Worm (Caenorhabditis elegans): ENCODE data around the gene ZC374.2.

DNA sequence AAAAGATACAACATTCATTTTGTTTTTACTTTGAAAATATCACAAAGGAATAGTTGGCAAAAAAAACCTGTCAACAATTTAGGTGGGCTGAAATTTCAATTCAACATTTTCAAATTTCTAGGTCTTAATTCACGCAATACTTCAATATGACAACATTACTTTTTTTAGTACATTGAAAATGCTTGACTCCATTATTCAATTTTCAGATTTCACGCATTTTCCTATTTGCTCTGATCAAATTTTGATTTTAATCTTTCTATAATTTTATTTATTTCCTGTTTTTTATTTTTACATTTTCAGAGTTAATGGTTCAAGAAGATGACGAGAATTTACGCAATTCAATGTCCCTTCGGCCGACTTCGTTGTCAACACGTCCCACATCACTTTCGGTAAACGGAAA, 19.7 kb downstream of the ZC374.2 start, which contains the start of gene mkk-4:
- TF ChIP-seq hnd-1 (tag; optimal IDR thresholded peaks at IDR 0.05) (no peak), tbx-11 (GFP tag; IDR thresholded peaks at IDR 0.05) (no peak), ama-1 (optimal IDR thresholded peaks at IDR 0.05) (no peak), ceh-36 (tag; optimal IDR thresholded peaks at IDR 0.05) (no peak)

Data from whole organism, early embryonic.